Fruit fly (Drosophila melanogaster) whole organism, pupa: ENCODE data around the gene Ac78C.

ENCODE experiments used
- CG10348 ChIP-seq: fragments of 200-800 bp; sonication (Bioruptor generic); IDR thresholded peaks from 2 replicates; pipeline ENCODE4 v1.3.6; 2022; ENCODE audit warnings: missing biosample characterization, missing genetic modification characterization
- CG12605 ChIP-seq: fragments of 200-800 bp; sonication (Bioruptor generic); IDR thresholded peaks from 2 replicates; pipeline ENCODE4 v1.3.6; 2022; ENCODE audit warnings: missing biosample characterization, missing genetic modification characterization
- CG13204 ChIP-seq: fragments of 200-800 bp; sonication (Bioruptor generic); optimal IDR thresholded peaks from 2 replicates; lab custom pipeline; 2018; ENCODE audit warnings: missing biosample characterization, mild to moderate bottlenecking, missing genetic modification characterization, moderate library complexity
- CG14655 ChIP-seq: fragments of 200-800 bp; sonication (Bioruptor generic); optimal IDR thresholded peaks from 3 replicates; lab custom pipeline; 2017; ENCODE audit warnings: mild to moderate bottlenecking, missing biosample characterization, missing genetic modification reagents, missing genetic modification characterization
- CG15710 ChIP-seq: fragments of 200-800 bp; sonication (Bioruptor generic); optimal IDR thresholded peaks from 2 replicates; lab custom pipeline; 2018; ENCODE audit warnings: missing biosample characterization, mild to moderate bottlenecking, missing genetic modification characterization, moderate library complexity
- CG17806 ChIP-seq: fragments of 200-800 bp; sonication (Bioruptor generic); optimal IDR thresholded peaks from 2 replicates; lab custom pipeline; 2018; ENCODE audit warnings: missing biosample characterization, mild to moderate bottlenecking, missing genetic modification characterization, moderate library complexity
- CG32121 ChIP-seq: fragments of 200-800 bp; sonication (Bioruptor generic); IDR thresholded peaks from 2 replicates; pipeline ENCODE4 v1.3.6; 2022; ENCODE audit warnings: missing biosample characterization, missing genetic modification characterization
- CG34367 ChIP-seq: fragments of 200-800 bp; sonication (Bioruptor generic); optimal IDR thresholded peaks from 2 replicates; lab custom pipeline; 2018; ENCODE audit warnings: missing biosample characterization, mild to moderate bottlenecking, missing genetic modification characterization
- CG4496 ChIP-seq: fragments of 200-800 bp; sonication (Bioruptor generic); IDR thresholded peaks from 3 replicates; pipeline ENCODE4 v1.3.6; 2022; ENCODE audit warnings: missing biosample characterization, missing genetic modification characterization
- CG8159 ChIP-seq: fragments of 200-800 bp; sonication (Bioruptor generic); optimal IDR thresholded peaks from 3 replicates; lab custom pipeline; 2018; ENCODE audit warnings: missing biosample characterization, mild to moderate bottlenecking, missing genetic modification characterization, moderate library complexity
- CG8301 ChIP-seq: fragments of 200-800 bp; sonication (Bioruptor generic); optimal IDR thresholded peaks from 2 replicates; lab custom pipeline; 2018; ENCODE audit warnings: missing biosample characterization, mild to moderate bottlenecking, missing genetic modification characterization
- CG9948 ChIP-seq: fragments of 200-800 bp; sonication (Bioruptor generic); optimal IDR thresholded peaks from 2 replicates; lab custom pipeline; 2018; ENCODE audit warnings: missing biosample characterization, mild to moderate bottlenecking, missing genetic modification characterization, moderate library complexity
- D1 ChIP-seq: fragments of 200-800 bp; sonication (Bioruptor generic); optimal IDR thresholded peaks from 2 replicates; lab custom pipeline; 2018; ENCODE audit warnings: missing biosample characterization, mild to moderate bottlenecking, missing genetic modification characterization, moderate library complexity
- EcR ChIP-seq: fragments of 200-800 bp; sonication (Bioruptor generic); optimal IDR thresholded peaks from 3 replicates; lab custom pipeline; 2019; ENCODE audit warnings: missing biosample characterization, missing genetic modification characterization, mild to moderate bottlenecking, moderate library complexity, missing genetic modification reagents
- Ets98B ChIP-seq: fragments of 200-800 bp; sonication (Bioruptor generic); IDR thresholded peaks from 2 replicates; pipeline ENCODE4 v1.3.6; 2022; ENCODE audit warnings: missing biosample characterization, missing genetic modification characterization
- Pif1A ChIP-seq: fragments of 200-800 bp; sonication (Bioruptor generic); optimal IDR thresholded peaks from 3 replicates; lab custom pipeline; 2016; ENCODE audit warnings: missing biosample characterization, missing genetic modification characterization
- Pif1B ChIP-seq: fragments of 200-800 bp; sonication (Bioruptor generic); optimal IDR thresholded peaks from 3 replicates; lab custom pipeline; 2016; ENCODE audit warnings: missing biosample characterization, missing genetic modification characterization
- Snoo ChIP-seq: fragments of 200-800 bp; sonication (Bioruptor generic); optimal IDR thresholded peaks from 3 replicates; lab custom pipeline; 2017; ENCODE audit warnings: missing biosample characterization, mild to moderate bottlenecking, missing genetic modification characterization, inconsistent platforms
- fd96Ca ChIP-seq: fragments of 200-800 bp; sonication (Bioruptor generic); IDR thresholded peaks from 3 replicates; pipeline ENCODE4 v1.3.6; 2022; ENCODE audit warnings: missing biosample characterization, missing genetic modification characterization
- gl ChIP-seq: fragments of 200-800 bp; sonication (Bioruptor generic); optimal IDR thresholded peaks from 2 replicates; lab custom pipeline; 2018; ENCODE audit warnings: missing biosample characterization, mild to moderate bottlenecking, missing genetic modification characterization
- rn ChIP-seq: fragments of 200-800 bp; sonication (Bioruptor generic); IDR thresholded peaks from 2 replicates; pipeline ENCODE4 v1.3.6; 2022; ENCODE audit warnings: missing biosample characterization, missing genetic modification characterization

Ac78C gene

DNA sequence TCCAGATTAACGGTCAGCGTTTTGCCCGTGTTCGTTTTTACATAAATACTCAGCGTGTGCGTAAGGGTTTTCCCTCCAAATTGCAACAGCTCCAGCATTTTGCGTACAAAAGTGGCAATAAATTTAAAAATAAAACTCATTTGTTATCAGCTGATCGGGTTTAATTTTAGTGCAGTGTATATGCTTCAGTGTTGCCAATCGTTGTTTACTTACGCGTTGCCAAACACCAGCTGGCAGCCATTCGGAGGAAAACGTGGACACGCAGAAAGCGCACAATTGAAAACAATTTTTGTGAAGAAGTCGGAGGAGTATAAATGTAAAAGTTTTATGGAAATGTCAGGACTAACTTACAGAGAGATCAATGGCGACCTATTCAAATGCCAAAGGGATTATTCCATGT lies 24.8 kb upstream of the Ac78C start, which contains the start of the genes Targ3 and park:
Targ3 (plus strand) TSS at position 269 of the 400 bp plus-strand sequence.
park (minus strand) TSS at position 291 of the 400 bp plus-strand sequence.
- peak; percentile 33; the same call in 1 of the 3 replicates for TF ChIP-seq fd96Ca (GFP tag; lab: Robert Waterston, UW)
- TF ChIP-seq CG4496 (GFP tag; lab: Robert Waterston, UW): 0 out of 3 replicates have a peak, but pooled peaks have one; percentile 37
- TF ChIP-seq Snoo: no peak
- no peak for TF ChIP-seq CG8159 (tag; lab: Kevin White, UChicago)
- TF ChIP-seq CG17806 (tag; lab: Kevin White, UChicago): no peak
- TF ChIP-seq CG34367 (tag; lab: Kevin White, UChicago): no peak
- TF ChIP-seq rn (GFP tag; lab: Robert Waterston, UW): no peak
- TF ChIP-seq CG15710 (tag; lab: Kevin White, UChicago): no peak

DNA sequence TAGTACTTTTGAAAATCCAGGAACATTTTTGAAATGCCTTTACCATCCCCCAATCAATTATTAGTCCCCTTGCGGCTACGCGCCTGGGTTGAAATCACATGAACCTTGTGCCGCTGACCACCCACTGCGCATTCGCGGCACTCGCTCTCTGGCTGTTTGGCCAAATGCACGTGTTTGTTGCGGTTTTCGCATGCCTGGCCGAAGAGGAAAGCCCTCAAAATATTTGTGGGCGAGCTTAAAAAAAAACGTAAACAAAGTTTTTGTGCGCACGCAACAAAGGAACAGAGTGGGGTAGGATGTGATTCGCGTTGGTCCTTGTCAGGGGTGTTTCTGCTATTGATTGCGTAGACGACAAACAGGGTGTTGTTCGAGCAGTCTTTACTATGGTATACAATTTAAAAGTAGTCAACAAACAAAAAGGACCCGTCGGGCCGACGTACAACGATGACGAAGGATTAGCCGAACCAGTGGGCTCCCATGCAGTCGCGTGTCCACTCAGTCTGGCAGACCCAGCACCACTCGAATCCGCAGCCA lies 22.7 kb upstream of the Ac78C start:
- TF ChIP-seq CG14655 (GFP tag; lab: Kevin White, UChicago) (no peak), CG4496 (GFP tag; lab: Robert Waterston, UW) (no peak), Pif1A (GFP tag; lab: Kevin White, UChicago) (no peak), CG9948 (tag; lab: Kevin White, UChicago) (no peak), Pif1B (GFP tag; lab: Kevin White, UChicago) (no peak), CG17806 (tag; lab: Kevin White, UChicago) (no peak), CG8301 (tag; lab: Kevin White, UChicago) (no peak), gl (no peak), CG10348 (GFP tag; lab: Robert Waterston, UW) (no peak), EcR (GFP tag; lab: Kevin White, UChicago) (no peak), rn (GFP tag; lab: Robert Waterston, UW) (no peak), CG32121 (no peak), Ets98B (GFP tag; lab: Robert Waterston, UW) (no peak), CG12605 (no peak), CG13204 (GFP tag; lab: Kevin White, UChicago) (no peak)

DNA sequence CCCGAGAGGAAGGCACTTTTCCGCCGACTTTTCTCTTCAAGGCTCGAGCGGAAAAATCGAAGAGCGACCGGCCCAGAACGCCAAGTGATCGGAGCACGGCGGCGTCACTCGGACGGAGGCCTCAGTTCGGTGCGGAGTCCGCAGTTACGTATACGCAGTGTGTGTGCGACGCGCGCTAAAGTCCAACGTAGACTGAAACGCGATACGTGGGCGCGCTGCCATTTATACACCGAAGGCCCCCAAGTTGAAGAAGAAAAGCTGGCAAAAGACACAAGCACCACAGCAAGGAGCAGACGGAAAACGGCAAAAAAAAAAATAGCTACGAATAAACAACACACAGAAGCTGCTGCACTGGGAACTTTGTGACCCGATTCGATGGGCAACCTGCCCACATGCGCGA lies 21.4 kb upstream of the Ac78C start, which contains the start of gene CG42337:
CG42337 (minus strand) TSS at position 194 of the 400 bp plus-strand sequence.
- 0 out of 3 replicates have a peak, but pooled peaks have one; percentile 28 for TF ChIP-seq fd96Ca (GFP tag; lab: Robert Waterston, UW)
- TF ChIP-seq Snoo: no peak
- TF ChIP-seq CG4496 (GFP tag; lab: Robert Waterston, UW): 0 out of 3 replicates have a peak, but pooled peaks have one; percentile 15
- no peak for TF ChIP-seq CG32121

DNA sequence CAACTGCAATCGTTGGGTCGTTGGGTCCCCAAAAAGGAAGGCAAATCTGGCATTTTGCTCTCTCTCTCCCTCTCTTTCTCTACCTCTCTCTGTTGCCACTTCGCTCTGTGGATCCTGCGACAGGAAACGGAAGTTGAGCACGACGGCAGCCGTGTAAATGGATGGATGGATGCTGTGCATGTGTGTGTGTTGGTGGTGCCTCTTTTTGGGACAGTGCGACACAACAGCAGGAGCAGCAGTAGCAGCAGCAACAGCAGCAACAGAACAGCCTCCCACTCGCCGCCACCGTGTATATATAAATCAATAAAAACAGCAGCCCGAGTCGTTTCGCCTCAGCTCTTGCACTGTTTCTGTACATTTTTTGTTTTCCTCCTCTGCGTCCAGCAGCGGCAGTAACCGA lies 20.3 kb upstream of the Ac78C start:
- TF ChIP-seq CG12605: no peak
- no peak for TF ChIP-seq gl
- no peak for TF ChIP-seq CG4496 (GFP tag; lab: Robert Waterston, UW)
- no peak for TF ChIP-seq rn (GFP tag; lab: Robert Waterston, UW)
- no peak for TF ChIP-seq CG9948 (tag; lab: Kevin White, UChicago)
- TF ChIP-seq fd96Ca (GFP tag; lab: Robert Waterston, UW): no peak
- no peak for TF ChIP-seq CG8159 (tag; lab: Kevin White, UChicago)
- TF ChIP-seq D1: no peak
- TF ChIP-seq Pif1A (GFP tag; lab: Kevin White, UChicago): no peak
- TF ChIP-seq CG34367 (tag; lab: Kevin White, UChicago): no peak
- TF ChIP-seq CG8301 (tag; lab: Kevin White, UChicago): no peak
- no peak for TF ChIP-seq CG17806 (tag; lab: Kevin White, UChicago)
- TF ChIP-seq CG15710 (tag; lab: Kevin White, UChicago): no peak
- no peak for TF ChIP-seq CG14655 (GFP tag; lab: Kevin White, UChicago)
- no peak for TF ChIP-seq CG32121
- TF ChIP-seq Ets98B (GFP tag; lab: Robert Waterston, UW): no peak
- TF ChIP-seq EcR (GFP tag; lab: Kevin White, UChicago): no peak
- no peak for TF ChIP-seq Pif1B (GFP tag; lab: Kevin White, UChicago)
- no peak for TF ChIP-seq CG10348 (GFP tag; lab: Robert Waterston, UW)
- no peak for TF ChIP-seq Snoo

DNA sequence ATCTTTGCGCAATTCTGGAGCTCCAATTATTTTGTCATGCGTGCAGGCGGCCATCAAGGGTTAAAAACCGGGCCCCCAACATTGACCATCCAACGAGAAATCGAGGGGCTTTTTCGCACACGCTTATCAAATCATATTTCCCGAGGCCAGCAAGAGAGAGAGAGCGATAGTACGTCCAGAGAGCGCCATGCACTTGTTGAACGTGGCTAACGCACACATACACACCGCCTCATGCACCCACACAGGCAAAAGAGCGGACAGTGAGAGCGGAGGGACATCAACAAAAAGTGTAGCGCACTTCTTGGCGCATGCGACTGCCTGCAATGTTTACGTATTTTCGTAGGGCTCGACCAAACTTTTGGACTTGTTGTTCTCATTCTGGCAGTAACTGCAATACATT lies 14.8 kb upstream of the Ac78C start:
- TF ChIP-seq CG12605 (peak; percentile 93), D1 (no peak)
- TF ChIP-seq, all 21 proteins: peak for 1

DNA sequence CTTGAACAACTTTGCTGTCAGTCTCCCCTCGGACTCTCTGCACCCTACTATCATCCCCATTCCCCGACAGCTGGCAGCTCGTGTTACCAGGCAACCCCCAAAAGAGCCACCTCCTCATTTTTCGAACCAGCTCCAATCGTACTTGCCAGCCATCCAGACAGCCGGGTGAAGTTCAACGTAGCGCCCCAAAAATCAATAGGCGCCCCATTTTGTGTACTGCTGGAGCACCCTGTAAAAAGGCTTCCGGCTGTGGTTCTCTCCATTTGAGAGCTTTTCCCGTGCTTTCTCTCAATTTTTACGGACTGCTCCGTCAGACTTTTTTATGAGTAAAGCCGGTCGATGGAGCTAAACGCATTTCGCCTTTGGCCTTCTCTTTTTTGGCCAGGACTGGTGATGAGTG lies 13.9 kb upstream of the Ac78C start:
- TF ChIP-seq CG4496 (GFP tag; lab: Robert Waterston, UW) (no peak), CG12605 (no peak), Snoo (no peak), CG32121 (no peak), CG34367 (tag; lab: Kevin White, UChicago) (no peak), Pif1B (GFP tag; lab: Kevin White, UChicago) (no peak), CG14655 (GFP tag; lab: Kevin White, UChicago) (no peak), rn (GFP tag; lab: Robert Waterston, UW) (no peak), CG9948 (tag; lab: Kevin White, UChicago) (no peak), CG10348 (GFP tag; lab: Robert Waterston, UW) (no peak), D1 (no peak), Ets98B (GFP tag; lab: Robert Waterston, UW) (no peak), CG8301 (tag; lab: Kevin White, UChicago) (no peak), CG17806 (tag; lab: Kevin White, UChicago) (no peak), fd96Ca (GFP tag; lab: Robert Waterston, UW) (no peak), gl (no peak)
